Worm (Caenorhabditis elegans) whole organism, dauer: ENCODE measurements around the gene Y102A5C.4.
"Not testable (repeated sequence)": the region's sequence is repeated elsewhere in the genome, so short reads cannot be mapped to it uniquely, and the experiment has no call there.

ENCODE experiments used
- unc-62 ChIP-seq: sonication (generic microtip); optimal IDR thresholded peaks from 2 replicates; lab custom pipeline; 2017; ENCODE audit warnings: missing biosample characterization, missing genetic modification reagents, missing genetic modification characterization

Y102A5C.4 gene

ce11 chrV:16911934-16912333, 10.1 kb upstream of the Y102A5C.4 start, which contains the start of gene nhr-116:
Gene nhr-116, plus strand, starts transcription at chrV:16912234.
- TF ChIP-seq unc-62 (GFP tag; lab: Kevin White, UChicago), result no peak

DNA sequence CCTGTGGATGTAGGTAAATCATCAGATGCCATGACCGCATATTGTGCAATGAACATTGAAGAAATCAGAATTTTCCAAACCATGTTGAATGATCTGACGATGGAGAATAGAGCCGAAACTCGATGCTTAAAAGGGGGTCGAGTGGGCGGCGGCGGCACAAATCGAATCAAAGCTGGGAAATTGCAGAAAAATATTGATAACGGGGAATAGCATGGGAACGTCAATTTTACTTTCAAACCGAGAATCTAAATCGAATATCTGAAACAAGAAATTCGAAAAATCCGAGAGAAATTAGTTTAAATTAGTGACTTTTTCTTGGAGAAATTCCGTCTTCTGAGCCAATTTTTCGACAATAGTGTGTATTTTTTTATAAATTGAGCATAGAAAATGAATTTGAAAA, 6.0 kb upstream of the Y102A5C.4 start, which contains the start of gene F09C6.10:
Gene F09C6.10 (minus strand): TSS at position 101 of the 400 bp plus-strand sequence.
- TF ChIP-seq unc-62 (GFP tag; lab: Kevin White, UChicago), result no peak

- TF ChIP-seq unc-62 (GFP tag; lab: Kevin White, UChicago), result no peak
These were observed 3.7 kb upstream of the Y102A5C.4 start, which contains the start of the genes fbxa-206 and Y102A5C.2 for ce11 chrV:16918378-16918777. Gene fbxa-206, minus strand, starts transcription at chrV:16918478. Gene Y102A5C.2, plus strand, starts transcription at chrV:16918731.

DNA sequence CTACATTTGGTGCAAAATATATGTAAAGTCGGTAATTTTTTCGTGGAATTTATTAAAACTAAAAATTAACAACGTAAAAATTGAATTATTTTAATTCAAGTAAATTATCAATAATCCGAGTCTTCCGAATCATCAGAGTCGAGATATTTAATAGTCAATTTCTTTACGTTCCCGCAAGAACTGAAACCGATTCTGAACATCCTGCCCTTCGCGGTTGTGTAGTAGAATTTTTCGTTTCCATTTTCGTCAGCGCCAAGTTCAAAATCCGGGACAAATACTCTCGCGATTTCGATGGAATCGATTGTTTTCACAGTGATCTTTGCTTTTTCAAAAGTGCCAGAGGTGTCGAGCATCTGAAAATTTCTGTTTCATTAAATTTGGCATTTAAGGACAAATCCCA, 2.4 kb upstream of the Y102A5C.4 start:
- TF ChIP-seq unc-62 (GFP tag; lab: Kevin White, UChicago), result no peak

- no peak for TF ChIP-seq unc-62 (GFP tag; lab: Kevin White, UChicago)
These were observed 5.3 kb downstream of the Y102A5C.4 start, which contains the start of gene Y102A5C.36 for ce11 chrV:16927345-16927744. Gene Y102A5C.36, minus strand, starts transcription at chrV:16927445.

DNA sequence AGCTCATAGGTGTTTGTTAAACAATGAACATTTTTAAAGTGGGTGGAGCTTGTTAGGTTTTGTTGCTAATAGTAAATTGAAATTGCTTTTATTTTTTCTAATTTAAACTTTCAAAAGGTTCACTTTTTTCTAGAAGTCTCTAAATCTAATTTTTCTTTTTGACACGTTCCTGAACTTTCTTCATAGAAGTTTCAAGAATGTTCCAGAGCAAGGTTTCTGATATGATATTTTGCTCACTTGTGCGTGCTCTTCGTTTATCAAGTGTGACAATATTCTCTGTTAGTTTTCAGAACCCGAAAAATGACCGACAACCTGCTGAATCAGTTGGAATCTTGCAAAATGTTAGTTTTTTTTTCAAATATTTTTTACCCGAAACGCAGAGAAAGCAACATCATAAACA, 16.7 kb downstream of the Y102A5C.4 start, which contains the start of gene fbxa-148:
Gene fbxa-148 (plus strand): TSS at position 301 of the 400 bp plus-strand sequence.
- not testable (repeated sequence) for TF ChIP-seq unc-62 (GFP tag; lab: Kevin White, UChicago)

ce11 chrV:16948011-16948410, 26.0 kb downstream of the Y102A5C.4 start, which contains the start of gene fbxa-112:
Gene fbxa-112, minus strand, starts transcription at chrV:16948111.
- not testable (repeated sequence) for TF ChIP-seq unc-62 (GFP tag; lab: Kevin White, UChicago)

- not testable (repeated sequence) for TF ChIP-seq unc-62 (GFP tag; lab: Kevin White, UChicago)
These were observed 27.6 kb downstream of the Y102A5C.4 start, which contains the start of gene fbxa-111 for ce11 chrV:16949609-16950008. Gene fbxa-111, minus strand, starts transcription at chrV:16949709.

DNA sequence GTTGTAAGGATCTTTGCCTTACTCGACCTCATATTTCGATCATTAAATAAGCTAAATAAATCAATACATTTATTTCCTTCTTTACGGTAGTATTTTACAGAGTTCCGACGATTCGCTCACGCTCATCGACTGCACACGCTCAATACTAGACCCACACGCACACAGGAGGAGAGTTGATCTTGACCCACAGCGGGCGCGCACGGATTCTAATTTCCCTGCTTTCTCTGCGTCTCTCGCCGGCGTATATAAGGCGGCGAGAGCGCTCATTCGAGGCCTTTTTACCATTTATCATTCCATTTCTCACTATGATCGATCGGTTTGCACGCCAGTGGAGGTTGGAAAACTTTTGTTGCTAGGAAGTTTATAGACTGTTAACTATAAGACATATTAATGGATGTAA, 28.0 kb downstream of the Y102A5C.4 start:
- TF ChIP-seq unc-62 (GFP tag; lab: Kevin White, UChicago), result no peak

ce11 chrV:16951504-16951903, 29.5 kb downstream of the Y102A5C.4 start, which contains the start of gene clec-238:
Gene clec-238, plus strand, starts transcription at chrV:16951804.
- TF ChIP-seq unc-62 (GFP tag; lab: Kevin White, UChicago), result no peak

- TF ChIP-seq unc-62 (GFP tag; lab: Kevin White, UChicago), result no peak
These were observed 32.7 kb downstream of the Y102A5C.4 start, which contains the start of gene srh-206 for ce11 chrV:16954766-16955165. Gene srh-206, minus strand, starts transcription at chrV:16954866.

DNA sequence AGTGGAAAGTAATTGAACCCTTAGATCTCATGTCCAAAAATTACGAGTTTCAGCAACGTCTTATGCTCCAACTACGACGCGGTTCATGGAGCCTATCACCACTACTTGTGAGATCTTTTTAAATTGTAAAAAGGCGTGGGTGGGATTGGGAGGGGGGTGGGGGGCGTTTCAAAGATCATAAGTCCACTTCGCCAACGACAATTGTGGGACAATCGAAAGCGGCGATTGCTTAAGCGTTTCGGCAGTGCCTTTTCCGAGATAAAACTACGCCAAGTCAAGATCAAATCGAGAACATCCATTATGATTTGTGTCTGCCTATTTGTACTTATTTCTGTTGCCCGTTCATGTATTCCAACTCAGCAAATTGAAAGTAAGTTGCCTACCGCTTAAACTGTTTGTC, 34.2 kb downstream of the Y102A5C.4 start, which contains the start of gene clec-239:
Gene clec-239 (plus strand): TSS at position 301 of the 400 bp plus-strand sequence.
- TF ChIP-seq unc-62 (GFP tag; lab: Kevin White, UChicago), result no peak

DNA sequence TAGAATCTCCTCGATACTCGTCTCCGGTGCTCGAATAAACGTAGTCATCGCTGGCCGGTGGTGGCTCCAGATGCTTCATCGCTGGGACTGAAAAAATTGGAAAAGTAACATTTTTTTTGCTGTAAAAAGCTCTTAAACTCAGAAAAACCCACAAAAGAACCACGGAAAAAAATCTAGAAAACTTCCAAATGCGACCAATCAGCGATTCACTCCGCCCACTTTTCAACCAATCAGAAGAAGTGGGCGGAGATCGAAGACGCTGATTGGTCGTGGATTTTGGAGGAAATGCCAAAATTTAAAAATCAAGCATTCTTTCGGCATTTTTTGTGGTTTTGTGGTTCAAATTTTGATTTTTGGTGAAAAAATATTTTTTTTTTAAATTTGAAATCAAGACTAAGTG, 36.9 kb downstream of the Y102A5C.4 start:
- TF ChIP-seq unc-62 (GFP tag; lab: Kevin White, UChicago), result no peak

DNA sequence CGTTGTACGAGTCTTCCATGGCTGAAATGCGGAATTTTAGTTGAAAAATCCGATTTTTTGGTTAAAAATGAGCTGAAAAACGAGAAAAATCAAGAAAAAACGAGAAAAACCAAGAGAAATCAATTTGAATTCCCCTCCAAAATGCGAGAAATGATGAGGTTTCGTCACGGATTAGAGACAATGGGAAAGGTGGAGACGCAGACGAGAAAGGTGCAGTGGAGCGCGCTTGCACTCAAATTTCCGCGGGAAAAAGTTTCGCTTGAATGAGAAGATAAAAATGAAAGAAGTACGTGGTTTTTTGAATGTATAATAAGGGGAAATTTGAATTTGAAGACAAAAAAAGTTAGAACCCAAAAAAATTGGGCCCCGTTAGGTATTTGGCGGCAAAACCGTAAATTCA, 43.6 kb downstream of the Y102A5C.4 start, which contains the start of gene efl-1:
Gene efl-1 (minus strand): TSS at position 21 of the 400 bp plus-strand sequence.
- TF ChIP-seq unc-62 (GFP tag; lab: Kevin White, UChicago), result no peak

DNA sequence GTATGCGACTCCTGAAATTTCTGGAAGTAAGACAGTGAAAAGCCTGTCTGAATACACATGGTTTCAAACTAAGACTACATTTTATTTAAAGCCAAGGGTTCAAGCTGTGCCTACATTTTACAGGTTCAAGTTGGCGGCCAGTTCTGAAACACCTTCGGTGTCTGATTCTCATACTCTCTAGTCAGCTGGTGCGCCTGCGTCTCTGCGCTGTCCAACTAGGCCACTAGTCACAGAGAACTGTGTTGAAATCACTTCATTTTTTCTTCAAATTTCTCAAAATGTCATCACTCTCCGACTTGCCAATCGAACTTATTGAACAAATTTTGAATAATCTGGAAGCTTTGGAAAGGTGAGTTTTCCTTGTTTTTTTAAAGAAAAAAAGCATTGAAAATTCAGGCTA, 44.6 kb downstream of the Y102A5C.4 start, which contains the start of gene fbxa-90:
Gene fbxa-90 (plus strand): TSS at position 179 of the 400 bp plus-strand sequence.
- TF ChIP-seq unc-62 (GFP tag; lab: Kevin White, UChicago), result no peak

DNA sequence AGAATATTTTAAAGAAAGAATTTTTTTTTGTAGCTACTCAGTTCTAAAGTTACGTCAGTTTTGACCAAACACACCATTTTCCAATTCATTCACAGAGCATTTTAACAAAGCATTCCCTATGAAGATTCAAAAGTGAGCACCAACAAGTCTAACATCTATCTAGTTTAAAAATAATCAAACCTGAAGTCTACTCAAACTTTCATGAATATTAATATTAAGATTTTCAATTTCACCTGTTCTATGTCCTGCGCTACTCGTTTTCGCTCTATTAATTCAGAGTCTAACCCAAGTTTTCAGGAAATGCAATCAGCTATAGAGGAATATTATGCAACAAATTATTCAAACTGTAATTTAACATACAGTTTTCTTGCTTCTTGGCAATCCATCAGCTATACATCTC, 50.1 kb downstream of the Y102A5C.4 start, which contains the start of gene srh-119:
Gene srh-119 (plus strand): TSS at position 301 of the 400 bp plus-strand sequence.
- TF ChIP-seq unc-62 (GFP tag; lab: Kevin White, UChicago), result no peak

- no peak for TF ChIP-seq unc-62 (GFP tag; lab: Kevin White, UChicago)
These were observed 51.3 kb downstream of the Y102A5C.4 start for ce11 chrV:16973338-16973737.
